Fruit fly (Drosophila melanogaster): ENCODE measurements around the gene Nepl6.

Gene Nepl6

DNA sequence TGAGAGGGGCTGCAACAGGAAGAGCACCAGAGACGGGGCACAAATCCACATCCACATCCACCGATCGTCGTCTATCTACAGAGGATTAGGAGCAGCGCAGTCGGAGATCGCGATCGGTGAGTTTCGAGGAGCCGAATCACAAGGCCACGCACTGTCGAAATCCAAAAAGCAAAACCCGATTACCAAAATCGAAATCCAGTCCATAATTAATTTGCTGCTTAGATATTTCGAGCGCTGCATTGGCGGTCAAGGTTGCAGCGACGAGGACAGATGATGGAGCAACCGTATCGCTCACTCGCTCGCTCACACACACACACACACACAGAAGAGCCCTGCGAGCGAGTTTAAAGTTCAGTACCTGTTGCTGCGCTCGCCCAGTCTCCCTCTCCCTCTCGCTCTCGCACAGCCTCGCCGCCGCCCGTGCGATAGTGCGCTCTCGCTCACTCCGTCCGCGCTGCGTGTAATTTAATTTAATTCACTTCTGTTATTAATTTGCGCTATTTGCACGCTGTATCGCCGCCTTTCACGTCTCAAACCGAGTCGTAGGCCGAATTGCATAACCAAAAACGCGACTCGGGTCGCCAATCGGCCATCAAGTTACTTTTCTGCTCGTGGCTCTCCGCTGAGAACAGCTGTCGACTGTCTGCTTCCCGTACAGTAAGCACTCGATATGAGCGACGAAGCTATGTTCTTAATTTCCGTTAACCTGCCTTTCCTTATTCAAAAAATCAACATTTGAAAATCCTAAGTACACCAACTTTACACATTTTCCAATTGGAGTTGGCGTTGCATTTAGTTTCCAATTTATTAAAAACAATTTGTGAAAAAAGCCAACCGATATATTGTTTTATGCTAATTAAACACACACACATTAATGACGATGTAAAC is 46.1 kb downstream of the Nepl6 start (continued):
- TF ChIP-seq stwl (tag; optimal IDR thresholded peaks at IDR 0.05) (no peak), slou (GFP tag; optimal IDR thresholded peaks at IDR 0.05) (no peak), nmo (GFP tag; optimal IDR thresholded peaks at IDR 0.05) (peak; percentile 18), CG11695 (GFP tag; IDR thresholded peaks at IDR 0.05) (no peak), gt (GFP tag; IDR thresholded peaks at IDR 0.05) (no peak), CG7786 (GFP tag; optimal IDR thresholded peaks at IDR 0.05) (peak; percentile 71), slbo (GFP tag; IDR thresholded peaks at IDR 0.05) (peak; percentile 42; the same call in 1 of the 2 replicates), ara (GFP tag; IDR thresholded peaks at IDR 0.05) (0 out of 2 replicates have a peak, but pooled peaks have one; percentile 15), CG13424 (tag; optimal IDR thresholded peaks at IDR 0.05) (peak; percentile 63), CG1024 (GFP tag; IDR thresholded peaks at IDR 0.05) (no peak), Ada2b (GFP tag; IDR thresholded peaks at IDR 0.05) (peak; percentile 25; the same call in 1 of the 2 replicates), CG2202 (tag; optimal IDR thresholded peaks at IDR 0.05) (peak; percentile 30), CG17186 (GFP tag; optimal IDR thresholded peaks at IDR 0.05) (no peak), CG12659 (GFP tag; optimal IDR thresholded peaks at IDR 0.05) (no peak), CG15011 (GFP tag; optimal IDR thresholded peaks at IDR 0.05) (no peak), da (GFP tag; optimal IDR thresholded peaks at IDR 0.05) (no peak), CG1529 (GFP tag; optimal IDR thresholded peaks at IDR 0.05) (peak; percentile 7), CG4730 (GFP tag; IDR thresholded peaks at IDR 0.05) (no peak), Nf-YB (GFP tag; optimal IDR thresholded peaks at IDR 0.05) (no peak), ab (GFP tag; optimal IDR thresholded peaks at IDR 0.05) (no peak), zen2 (GFP tag; IDR thresholded peaks at IDR 0.05; ENCODE audit: partially characterized antibody) (no peak), hbn (GFP tag; IDR thresholded peaks at IDR 0.05; ENCODE audit: partially characterized antibody) (peak; percentile 19; the same call in 1 of the 2 replicates), dpn (GFP tag; optimal IDR thresholded peaks at IDR 0.05) (peak; percentile 9 to 52), Bgb (GFP tag; IDR thresholded peaks at IDR 0.05; ENCODE audit: partially characterized antibody) (no peak), p53 (GFP tag; optimal IDR thresholded peaks at IDR 0.05) (no peak), CG7556 (GFP tag; optimal IDR thresholded peaks at IDR 0.05) (peak; percentile 22), zfh1 (GFP tag; IDR thresholded peaks at IDR 0.05) (0 out of 3 replicates have a peak, but pooled peaks have one; percentile 34), lbe (GFP tag; optimal IDR thresholded peaks at IDR 0.05) (no peak), D19A (tag; optimal IDR thresholded peaks at IDR 0.05) (no peak), grn (GFP tag; optimal IDR thresholded peaks at IDR 0.05) (peak; percentile 67), CG4424 (GFP tag; optimal IDR thresholded peaks at IDR 0.05) (peak; percentile 44), CG8290 (GFP tag; optimal IDR thresholded peaks at IDR 0.05) (no peak), CG8290 (tag; optimal IDR thresholded peaks at IDR 0.05) (peak in 1 of 2 experiments; percentile 16), E2f1 (GFP tag; IDR thresholded peaks at IDR 0.05) (no peak; the same call in 1 of the 2 replicates), CG30431 (GFP tag; optimal IDR thresholded peaks at IDR 0.05) (no peak), Atf6 (GFP tag; IDR thresholded peaks at IDR 0.05) (peak; percentile 30; the same call in 1 of the 2 replicates), B-H1 (GFP tag; IDR thresholded peaks at IDR 0.05) (peak; percentile 19; the same call in 1 of the 3 replicates), CG14014 (GFP tag; IDR thresholded peaks at IDR 0.05) (peak; percentile 47), CG6813 (GFP tag; optimal IDR thresholded peaks at IDR 0.05) (peak; percentile 15), CTCF (GFP tag; optimal IDR thresholded peaks at IDR 0.05) (no peak), row (GFP tag; IDR thresholded peaks at IDR 0.05) (peak; percentile 73), sd (tag; optimal IDR thresholded peaks at IDR 0.05) (no peak), gro (GFP tag; optimal IDR thresholded peaks at IDR 0.05) (peak; percentile 37), CG13296 (GFP tag; optimal IDR thresholded peaks at IDR 0.05) (peak; percentile 22), Side (GFP tag; optimal IDR thresholded peaks at IDR 0.05) (peak; percentile 4), CG18619 (GFP tag; optimal IDR thresholded peaks at IDR 0.05) (peak; percentile 9), CG17568 (GFP tag; optimal IDR thresholded peaks at IDR 0.05) (peak; percentile 41), CG9727 (GFP tag; optimal IDR thresholded peaks at IDR 0.05) (peak; percentile 38), Hand (GFP tag; optimal IDR thresholded peaks at IDR 0.05) (no peak)

All from whole organism, embryonic.